Fruit fly (Drosophila melanogaster) whole organism, prepupa: ENCODE measurements around the gene CG7101.
A peak's percentile ranks its signal among the peaks of the same experiment; 100 is the strongest.

Source experiments
- Blimp-1 ChIP-seq: fragments of 200-800 bp; sonication (Bioruptor generic); optimal IDR thresholded peaks from 3 replicates; lab custom pipeline; 2017; ENCODE audit warnings: missing biosample characterization, missing genetic modification characterization, mild to moderate bottlenecking, moderate library complexity, missing genetic modification reagents
- CG10669 ChIP-seq: fragments of 200-800 bp; sonication (Bioruptor generic); optimal IDR thresholded peaks from 3 replicates; lab custom pipeline; 2018; ENCODE audit warnings: missing biosample characterization, mild to moderate bottlenecking, missing genetic modification characterization, moderate library complexity
- CG11294 ChIP-seq: fragments of 200-800 bp; sonication (Bioruptor generic); IDR thresholded peaks from 2 replicates; pipeline ENCODE4 v1.3.6; 2022; ENCODE audit warnings: missing biosample characterization, missing genetic modification characterization
- CG11762 ChIP-seq: fragments of 200-800 bp; sonication (Bioruptor generic); optimal IDR thresholded peaks from 3 replicates; lab custom pipeline; 2016; ENCODE audit warnings: missing biosample characterization, missing genetic modification characterization; ENCODE audit not compliant: insufficient read depth
- CG11902 ChIP-seq: fragments of 200-800 bp; sonication (Bioruptor generic); optimal IDR thresholded peaks from 3 replicates; lab custom pipeline; 2016; ENCODE audit warnings: missing biosample characterization, missing genetic modification characterization
- CG15336 ChIP-seq: fragments of 200-800 bp; sonication (Bioruptor generic); IDR thresholded peaks from 2 replicates; pipeline ENCODE4 v1.3.6; 2022; ENCODE audit warnings: missing biosample characterization, missing genetic modification characterization
- CG1621 ChIP-seq: fragments of 200-800 bp; sonication (Bioruptor generic); optimal IDR thresholded peaks from 3 replicates; lab custom pipeline; 2018; ENCODE audit warnings: missing biosample characterization, mild to moderate bottlenecking, missing genetic modification characterization
- CG3032 ChIP-seq: fragments of 200-800 bp; optimal IDR thresholded peaks from 2 replicates; lab custom pipeline; 2019; ENCODE audit warnings: missing biosample characterization, mild to moderate bottlenecking, missing genetic modification characterization, moderate library complexity
- CG31627 ChIP-seq: fragments of 200-800 bp; sonication (Bioruptor generic); optimal IDR thresholded peaks from 3 replicates; lab custom pipeline; 2016; ENCODE audit warnings: missing biosample characterization, missing genetic modification characterization
- CG32006 ChIP-seq: fragments of 200-800 bp; sonication (Bioruptor generic); optimal IDR thresholded peaks from 3 replicates; lab custom pipeline; 2017; ENCODE audit warnings: missing biosample characterization, mild to moderate bottlenecking, missing genetic modification characterization
- CG34406 ChIP-seq: fragments of 200-800 bp; sonication (Bioruptor generic); optimal IDR thresholded peaks from 3 replicates; lab custom pipeline; 2016; ENCODE audit warnings: missing biosample characterization, missing genetic modification characterization
- CG6276 ChIP-seq: fragments of 200-800 bp; sonication (Bioruptor generic); optimal IDR thresholded peaks from 2 replicates; lab custom pipeline; 2017; ENCODE audit warnings: missing biosample characterization, mild to moderate bottlenecking, missing genetic modification characterization
- CG6792 ChIP-seq: fragments of 200-800 bp; sonication (Bioruptor generic); optimal IDR thresholded peaks from 3 replicates; lab custom pipeline; 2016; ENCODE audit warnings: missing biosample characterization, missing genetic modification characterization
- CG6808 ChIP-seq: fragments of 200-800 bp; sonication (Bioruptor generic); optimal IDR thresholded peaks from 3 replicates; lab custom pipeline; 2017; ENCODE audit warnings: missing biosample characterization, missing genetic modification characterization, mild to moderate bottlenecking, moderate library complexity, missing genetic modification reagents
- CG6854 ChIP-seq: fragments of 200-800 bp; sonication (Bioruptor generic); optimal IDR thresholded peaks from 2 replicates; lab custom pipeline; 2017; ENCODE audit warnings: missing biosample characterization, mild to moderate bottlenecking, missing genetic modification characterization
- CG7368 ChIP-seq: fragments of 200-800 bp; sonication (Bioruptor generic); optimal IDR thresholded peaks from 3 replicates; lab custom pipeline; 2016; ENCODE audit warnings: missing biosample characterization, missing genetic modification characterization
- CG8119 ChIP-seq: fragments of 200-800 bp; sonication (Bioruptor generic); IDR thresholded peaks from 3 replicates; pipeline ENCODE4 v1.3.6; 2022; ENCODE audit warnings: missing biosample characterization, missing genetic modification characterization
- CG8319 ChIP-seq: fragments of 200-800 bp; sonication (Bioruptor generic); optimal IDR thresholded peaks from 3 replicates; lab custom pipeline; 2016; ENCODE audit warnings: missing biosample characterization, missing genetic modification characterization
- CG9139 ChIP-seq: fragments of 200-800 bp; sonication (Bioruptor generic); optimal IDR thresholded peaks from 3 replicates; lab custom pipeline; 2017; ENCODE audit warnings: missing biosample characterization, mild to moderate bottlenecking, missing genetic modification characterization
- Eip75B ChIP-seq: fragments of 200-800 bp; sonication (Bioruptor generic); optimal IDR thresholded peaks from 3 replicates; lab custom pipeline; 2016; ENCODE audit warnings: missing biosample characterization, missing genetic modification characterization
- Eip78C ChIP-seq: fragments of 200-800 bp; sonication (Bioruptor generic); peaks from one replicate; lab custom pipeline; 2016; ENCODE audit warnings: missing biosample characterization, missing genetic modification characterization
- Eip93F ChIP-seq: fragments of 200-800 bp; sonication (Bioruptor generic); optimal IDR thresholded peaks from 2 replicates; lab custom pipeline; 2016; ENCODE audit warnings: missing biosample characterization, mild to moderate bottlenecking, missing genetic modification characterization
- Ets21C ChIP-seq: fragments of 200-800 bp; sonication (Bioruptor generic); optimal IDR thresholded peaks from 3 replicates; lab custom pipeline; 2016; ENCODE audit warnings: missing biosample characterization, missing genetic modification characterization
- Ets96B ChIP-seq: fragments of 200-800 bp; optimal IDR thresholded peaks from 2 replicates; lab custom pipeline; 2019; ENCODE audit warnings: missing biosample characterization, mild to moderate bottlenecking, missing genetic modification characterization, moderate library complexity
- Gug ChIP-seq: fragments of 200-800 bp; sonication (Bioruptor generic); IDR thresholded peaks from 2 replicates; pipeline ENCODE4 v1.3.6; 2022; ENCODE audit warnings: missing biosample characterization, missing genetic modification characterization
- Hr38 ChIP-seq: sonication (Bioruptor generic); optimal IDR thresholded peaks from 2 replicates; lab custom pipeline; 2016; ENCODE audit warnings: missing biosample characterization, missing genetic modification characterization
- Hr39 ChIP-seq: fragments of 200-800 bp; sonication (Bioruptor generic); optimal IDR thresholded peaks from 2 replicates; lab custom pipeline; 2016; ENCODE audit warnings: missing biosample characterization, missing genetic modification characterization
- Hr4 ChIP-seq: fragments of 200-800 bp; sonication (Bioruptor generic); optimal IDR thresholded peaks from 3 replicates; lab custom pipeline; 2016; ENCODE audit warnings: missing biosample characterization, missing genetic modification characterization
- Lpt ChIP-seq: fragments of 200-800 bp; sonication (Bioruptor generic); optimal IDR thresholded peaks from 3 replicates; lab custom pipeline; 2016; ENCODE audit warnings: missing biosample characterization, missing genetic modification characterization
- Sox102F ChIP-seq: fragments of 200-800 bp; sonication (Bioruptor generic); optimal IDR thresholded peaks from 2 replicates; lab custom pipeline; 2016; ENCODE audit warnings: missing biosample characterization, mild to moderate bottlenecking, missing genetic modification characterization
- Sox14 ChIP-seq: fragments of 200-800 bp; sonication (Bioruptor generic); optimal IDR thresholded peaks from 3 replicates; lab custom pipeline; 2016; ENCODE audit warnings: missing biosample characterization, missing genetic modification characterization
- Sox15 ChIP-seq: fragments of 200-800 bp; sonication (Bioruptor generic); optimal IDR thresholded peaks from 3 replicates; lab custom pipeline; 2016; ENCODE audit warnings: missing biosample characterization, missing genetic modification characterization
- achi ChIP-seq: fragments of 200-800 bp; sonication (Bioruptor generic); optimal IDR thresholded peaks from 3 replicates; lab custom pipeline; 2016; ENCODE audit warnings: missing biosample characterization, missing genetic modification characterization
- dsx ChIP-seq: fragments of 200-800 bp; optimal IDR thresholded peaks from 3 replicates; lab custom pipeline; 2019; ENCODE audit warnings: missing biosample characterization, mild to moderate bottlenecking, missing genetic modification characterization, moderate library complexity; ENCODE audit not compliant: poor library complexity, severe bottlenecking
- eg ChIP-seq: fragments of 200-800 bp; sonication (Bioruptor generic); IDR thresholded peaks from 3 replicates; pipeline ENCODE4 v1.3.6; 2022; ENCODE audit warnings: missing biosample characterization, missing genetic modification characterization
- esn ChIP-seq: fragments of 200-800 bp; sonication (Bioruptor generic); optimal IDR thresholded peaks from 2 replicates; lab custom pipeline; 2016; ENCODE audit warnings: missing biosample characterization, mild to moderate bottlenecking, missing genetic modification characterization, moderate library complexity
- fd85E ChIP-seq: fragments of 200-800 bp; sonication (Bioruptor generic); optimal IDR thresholded peaks from 3 replicates; lab custom pipeline; 2016; ENCODE audit warnings: missing biosample characterization, missing genetic modification characterization
- fkh ChIP-seq: fragments of 200-800 bp; sonication (Bioruptor generic); optimal IDR thresholded peaks from 3 replicates; lab custom pipeline; 2017; ENCODE audit warnings: missing biosample characterization, mild to moderate bottlenecking, missing genetic modification characterization, moderate library complexity
- lz ChIP-seq: fragments of 200-800 bp; sonication (Bioruptor generic); optimal IDR thresholded peaks from 3 replicates; lab custom pipeline; 2016; ENCODE audit warnings: missing biosample characterization, missing genetic modification characterization
- net ChIP-seq: fragments of 200-800 bp; sonication (Bioruptor generic); optimal IDR thresholded peaks from 3 replicates; lab custom pipeline; 2016; ENCODE audit warnings: missing biosample characterization, missing genetic modification characterization
- salr ChIP-seq, 2 experiments: fragments of 200-800 bp; sonication (Bioruptor generic); optimal IDR thresholded peaks; 3 replicates each; lab custom pipeline; 2016 to 2018; ENCODE audit warnings: missing biosample characterization in 2 of 2, missing genetic modification characterization in 2 of 2, mild to moderate bottlenecking in 1 of 2
- spab ChIP-seq: fragments of 200-800 bp; sonication (Bioruptor generic); optimal IDR thresholded peaks from 2 replicates; lab custom pipeline; 2017; ENCODE audit warnings: missing biosample characterization, mild to moderate bottlenecking, missing genetic modification characterization, missing genetic modification reagents
- ss ChIP-seq, 2 experiments: fragments of 200-800 bp; sonication (Bioruptor generic); optimal IDR thresholded peaks; 2 replicates in 1 of 2; 3 replicates in 1 of 2; lab custom pipeline; 2017 to 2018; ENCODE audit warnings: mild to moderate bottlenecking in 2 of 2, missing biosample characterization in 2 of 2, missing genetic modification characterization in 2 of 2, moderate library complexity in 1 of 2
- svp ChIP-seq: fragments of 200-800 bp; sonication (Bioruptor generic); peaks from one replicate; lab custom pipeline; 2016; ENCODE audit warnings: missing biosample characterization, missing genetic modification characterization

Gene CG7101

DNA sequence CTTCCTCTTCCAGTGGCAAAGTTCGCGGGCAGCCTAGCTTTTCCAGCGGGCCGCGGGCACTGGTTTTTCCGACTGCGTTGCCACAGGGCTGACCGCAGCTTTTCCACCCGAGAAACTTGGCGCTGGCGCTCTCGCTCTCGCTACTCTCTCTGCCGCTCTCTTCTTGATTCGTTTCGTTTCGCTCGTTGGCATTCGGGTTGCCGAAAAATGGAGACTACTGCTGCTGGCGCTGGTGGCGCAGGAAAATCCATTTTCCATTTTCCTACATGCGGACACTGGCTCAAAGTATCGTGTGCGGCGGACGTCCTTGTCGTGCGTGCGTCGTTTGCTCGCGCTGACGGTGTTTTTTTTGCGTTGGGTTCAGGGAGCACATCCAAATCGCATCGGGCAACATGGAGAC, 17.3 kb upstream of the CG7101 start, which contains the start of gene CG42450:
TSS of gene CG42450 (plus strand) at position 249 of the 400 bp plus-strand sequence.
- no peak for TF ChIP-seq Sox15 (GFP tag; lab: Kevin White, UChicago)
- TF ChIP-seq Gug (GFP tag; lab: Robert Waterston, UW): no peak
- TF ChIP-seq salr (GFP tag; optimal IDR thresholded peaks at IDR 0.05; lab: Kevin White, UChicago): no peak
- no peak for TF ChIP-seq Eip78C (GFP tag; lab: Kevin White, UChicago)
- no peak for TF ChIP-seq eg (GFP tag; lab: Robert Waterston, UW)
- TF ChIP-seq CG6854 (GFP tag; lab: Kevin White, UChicago): no peak
- TF ChIP-seq fkh: no peak
- no peak for TF ChIP-seq esn (GFP tag; lab: Kevin White, UChicago)

DNA sequence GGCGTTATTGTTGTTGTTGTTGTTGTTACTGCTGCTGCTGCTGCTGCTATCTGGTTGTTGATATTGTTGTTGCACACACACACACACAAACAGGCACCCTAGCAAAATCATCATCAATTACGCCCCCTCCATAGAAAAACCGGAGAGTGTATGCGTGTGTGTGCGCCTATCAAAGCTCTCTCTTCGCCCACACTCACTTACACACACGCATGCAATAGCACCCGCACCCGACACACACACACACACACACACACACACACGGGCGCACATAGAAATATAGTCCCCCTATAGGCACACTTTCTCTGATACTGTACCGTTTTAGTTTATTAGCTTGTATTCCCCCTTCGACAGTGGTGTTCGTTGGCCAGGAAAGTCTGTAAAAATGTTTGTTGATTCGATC, 16.0 kb upstream of the CG7101 start:
- TF ChIP-seq CG11902 (GFP tag; lab: Kevin White, UChicago): no peak

DNA sequence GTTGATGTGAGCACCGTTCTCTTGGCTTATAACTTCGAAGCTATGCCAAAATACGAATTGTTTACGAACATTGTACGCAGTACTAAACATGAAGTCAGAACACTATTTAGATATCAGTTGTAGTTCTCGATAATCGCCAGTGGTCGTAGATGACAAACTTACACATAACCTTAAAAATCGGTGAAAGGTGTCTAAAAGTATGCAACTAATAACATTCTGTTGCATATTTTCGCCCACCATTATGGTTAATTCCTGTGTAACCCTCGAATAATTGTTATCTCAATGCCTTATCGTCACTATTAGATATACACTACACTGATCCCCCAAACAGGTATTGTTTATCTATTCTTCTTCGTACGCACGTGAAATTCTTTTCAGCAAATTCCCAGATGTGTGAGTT, 15.4 kb upstream of the CG7101 start:
- TF ChIP-seq CG6276 (GFP tag; lab: Kevin White, UChicago): no peak

DNA sequence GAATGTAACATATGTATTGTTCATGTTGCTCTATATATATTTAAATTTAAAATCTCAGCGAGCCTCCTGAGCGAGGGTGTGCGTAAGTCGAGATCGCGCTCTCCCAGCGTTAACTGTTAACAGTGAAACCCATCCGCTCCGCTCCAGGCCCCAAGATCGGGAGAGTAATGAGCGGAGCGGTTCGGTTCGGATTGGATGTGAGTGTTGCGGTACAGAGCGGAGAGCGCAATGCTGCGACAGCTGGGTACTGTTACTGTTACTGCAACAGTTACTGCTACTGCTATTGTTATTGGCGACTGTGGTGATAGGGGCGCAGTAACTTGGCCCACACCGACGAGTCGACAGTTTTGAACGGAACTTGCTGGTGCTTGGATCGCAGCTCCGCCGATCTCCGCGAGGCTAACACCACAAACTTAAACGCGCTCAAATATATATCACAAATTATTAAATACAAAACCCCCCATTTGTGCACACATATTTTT, 2.0 kb downstream of the CG7101 start, which contains the start of gene Pvf1:
TSS of gene Pvf1 (plus strand) at position 312 of the 482 bp plus-strand sequence.
- no peak for TF ChIP-seq CG11762 (GFP tag; lab: Kevin White, UChicago)
- no peak for TF ChIP-seq CG11294
- no peak for TF ChIP-seq Eip93F
- no peak for TF ChIP-seq Blimp-1 (GFP tag; lab: Kevin White, UChicago)
- TF ChIP-seq fkh: peak; percentile 46
- TF ChIP-seq Ets21C (GFP tag; lab: Kevin White, UChicago): no peak
- no peak for TF ChIP-seq CG11902 (GFP tag; lab: Kevin White, UChicago)
- TF ChIP-seq CG34406: no peak
- TF ChIP-seq achi (GFP tag; lab: Kevin White, UChicago): no peak
- TF ChIP-seq CG6808 (GFP tag; lab: Kevin White, UChicago): no peak
- TF ChIP-seq CG10669: no peak
- TF ChIP-seq Eip78C (GFP tag; lab: Kevin White, UChicago): peak; percentile 78
- TF ChIP-seq CG9139: no peak
- peak; percentile 18 for TF ChIP-seq Sox102F (GFP tag; lab: Kevin White, UChicago)
- no peak for TF ChIP-seq CG1621 (tag; lab: Kevin White, UChicago)
- no peak; the same call in 1 of the 2 replicates for TF ChIP-seq CG15336 (GFP tag; lab: Robert Waterston, UW)
- TF ChIP-seq Hr39 (GFP tag; lab: Kevin White, UChicago): no peak
- no peak for TF ChIP-seq Lpt
- TF ChIP-seq CG8119 (GFP tag; lab: Robert Waterston, UW): 0 out of 3 replicates have a peak, but pooled peaks have one; percentile 20
- peak; percentile 18 for TF ChIP-seq Eip75B (GFP tag; lab: Kevin White, UChicago)
- TF ChIP-seq net (GFP tag; lab: Kevin White, UChicago): no peak
- TF ChIP-seq CG8319 (GFP tag; lab: Kevin White, UChicago): no peak
- no peak for TF ChIP-seq Sox15 (GFP tag; lab: Kevin White, UChicago)
- TF ChIP-seq spab (GFP tag; lab: Kevin White, UChicago): no peak
- TF ChIP-seq Sox14: no peak
- no peak for TF ChIP-seq Hr38 (GFP tag; lab: Kevin White, UChicago)
- no peak for TF ChIP-seq Ets96B (tag; lab: Kevin White, UChicago)
- TF ChIP-seq svp (GFP tag; lab: Kevin White, UChicago): no peak
- no peak for TF ChIP-seq CG31627 (GFP tag; lab: Kevin White, UChicago)
- no peak for TF ChIP-seq Hr4 (GFP tag; lab: Kevin White, UChicago)
- TF ChIP-seq fd85E: no peak
- no peak for TF ChIP-seq Gug (GFP tag; lab: Robert Waterston, UW)
- TF ChIP-seq CG6792 (GFP tag; lab: Kevin White, UChicago): no peak
- TF ChIP-seq lz (GFP tag; lab: Kevin White, UChicago): peak; percentile 25
- TF ChIP-seq ss (GFP tag; optimal IDR thresholded peaks at IDR 0.05; lab: Kevin White, UChicago): peak; percentile 30 to 37
- TF ChIP-seq CG7368 (GFP tag; lab: Kevin White, UChicago): peak; percentile 32
- no peak for TF ChIP-seq salr (GFP tag; optimal IDR thresholded peaks at IDR 0.05; lab: Kevin White, UChicago)
- TF ChIP-seq CG6854 (GFP tag; lab: Kevin White, UChicago): no peak
- peak; percentile 23 for TF ChIP-seq dsx
- no peak for TF ChIP-seq CG32006 (GFP tag; lab: Kevin White, UChicago)
- peak; percentile 54; the same call in 1 of the 3 replicates for TF ChIP-seq eg (GFP tag; lab: Robert Waterston, UW)
- peak; percentile 25 for TF ChIP-seq esn (GFP tag; lab: Kevin White, UChicago)
- no peak for TF ChIP-seq CG3032 (tag; lab: Kevin White, UChicago)
